Worm (Caenorhabditis elegans): ENCODE data around the gene clec-210.
A peak's percentile ranks its signal among the peaks of the same experiment; 100 is the strongest.

DNA sequence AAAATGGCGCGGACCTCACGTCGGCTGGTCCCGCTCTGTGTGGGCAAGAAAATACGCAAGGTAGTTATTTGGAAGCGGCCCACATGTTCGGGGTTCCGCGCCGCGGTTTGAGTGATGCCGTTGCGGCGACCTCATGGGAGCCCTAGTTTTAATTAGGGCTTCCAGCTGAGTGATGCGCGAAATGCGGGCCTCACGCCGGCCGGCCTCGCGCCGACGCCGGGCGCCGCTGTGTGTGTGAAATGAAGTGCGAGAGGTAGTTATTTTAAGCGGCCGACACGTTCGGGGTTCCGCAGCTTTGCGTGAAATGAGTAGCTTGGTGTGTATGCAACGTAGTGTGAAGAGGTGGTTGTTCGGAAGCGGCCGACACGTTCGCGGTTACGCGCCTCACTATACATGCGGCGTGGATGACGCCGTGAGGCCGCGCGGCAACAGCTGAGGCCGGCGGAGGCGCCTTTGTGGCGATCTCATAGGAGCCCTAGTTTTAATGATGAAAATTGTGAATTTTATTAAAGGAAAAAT is 31.8 kb downstream of the clec-210 start:
- TF ChIP-seq lsy-2 (tag; optimal IDR thresholded peaks at IDR 0.05): no peak
- TF ChIP-seq nhr-28 (tag; optimal IDR thresholded peaks at IDR 0.05): no peak
- TF ChIP-seq F37D6.2 (tag; optimal IDR thresholded peaks at IDR 0.05): no peak
- no peak for TF ChIP-seq fos-1 (tag; optimal IDR thresholded peaks at IDR 0.05)
- 0 out of 2 replicates have a peak, but pooled peaks have one; percentile 38 for TF ChIP-seq saeg-2 (GFP tag; IDR thresholded peaks at IDR 0.05)
- TF ChIP-seq ztf-11 (tag; optimal IDR thresholded peaks at IDR 0.05): no peak
- no peak for TF ChIP-seq nhr-11 (tag; optimal IDR thresholded peaks at IDR 0.05)
- TF ChIP-seq nhr-41 (GFP tag; IDR thresholded peaks at IDR 0.05): 0 out of 2 replicates have a peak, but pooled peaks have one; percentile 6
